Fruit fly (Drosophila melanogaster): ENCODE measurements around the gene CG43092.

- no peak for TF ChIP-seq EcR (GFP tag; optimal IDR thresholded peaks at IDR 0.05)
- TF ChIP-seq fd96Ca (GFP tag; IDR thresholded peaks at IDR 0.05) = no peak
- TF ChIP-seq CG9948 (tag; optimal IDR thresholded peaks at IDR 0.05) = no peak
- TF ChIP-seq CG14655 (GFP tag; optimal IDR thresholded peaks at IDR 0.05) = no peak
- no peak for TF ChIP-seq CG4496 (GFP tag; IDR thresholded peaks at IDR 0.05)
These were observed 3.4 kb downstream of the CG43092 start, which contains the start of gene Nepl15 for dm6 chr3R:22766072-22766471.
